Fruit fly (Drosophila melanogaster) whole organism, embryonic: ENCODE data around the gene Sgp.

Experiments
- ATbp ChIP-seq: fragments of 200-800 bp; sonication (Bioruptor generic); optimal IDR thresholded peaks from 2 replicates; lab custom pipeline; 2017; ENCODE audit warnings: missing biosample characterization, mild to moderate bottlenecking, missing genetic modification characterization, missing genetic modification reagents
- Abd-B ChIP-seq: fragments of 200-800 bp; sonication (Bioruptor generic); optimal IDR thresholded peaks from 2 replicates; lab custom pipeline; 2018; ENCODE audit warnings: missing biosample characterization, mild to moderate bottlenecking, missing genetic modification characterization, moderate library complexity
- Adf1 ChIP-seq: fragments of 200-800 bp; sonication (Bioruptor generic); IDR thresholded peaks from 2 replicates; pipeline ENCODE4 v1.3.6; 2022; ENCODE audit warnings: missing biosample characterization, missing genetic modification characterization
- Atf3 ChIP-seq: fragments of 200-800 bp; sonication (Bioruptor generic); optimal IDR thresholded peaks from 3 replicates; lab custom pipeline; 2016; ENCODE audit warnings: missing biosample characterization, missing genetic modification characterization
- CG10431 ChIP-seq: fragments of 200-800 bp; sonication (Bioruptor generic); optimal IDR thresholded peaks from 3 replicates; lab custom pipeline; 2018; ENCODE audit warnings: missing biosample characterization, mild to moderate bottlenecking, missing genetic modification characterization
- CG13894 ChIP-seq: fragments of 200-800 bp; sonication (Bioruptor generic); optimal IDR thresholded peaks from 3 replicates; lab custom pipeline; 2018; ENCODE audit warnings: missing biosample characterization, mild to moderate bottlenecking, missing genetic modification characterization, moderate library complexity
- CG14441 ChIP-seq: fragments of 200-800 bp; sonication (Bioruptor generic); IDR thresholded peaks from 2 replicates; pipeline ENCODE4 v1.3.6; 2022; ENCODE audit warnings: missing biosample characterization, missing genetic modification characterization
- CG14710 ChIP-seq: fragments of 200-800 bp; sonication (Bioruptor generic); optimal IDR thresholded peaks from 3 replicates; lab custom pipeline; 2019; ENCODE audit warnings: missing biosample characterization, mild to moderate bottlenecking, missing genetic modification characterization, moderate library complexity
- CG14860 ChIP-seq: fragments of 200-800 bp; sonication (Bioruptor generic); IDR thresholded peaks from 3 replicates; pipeline ENCODE4 v1.3.6; 2022; ENCODE audit warnings: missing biosample characterization, missing genetic modification characterization; ENCODE audit not compliant: partially characterized antibody
- CG17612 ChIP-seq: fragments of 200-800 bp; sonication (Bioruptor generic); IDR thresholded peaks from 2 replicates; pipeline ENCODE4 v1.3.6; 2022; ENCODE audit warnings: missing biosample characterization, missing genetic modification characterization
- CG18476 ChIP-seq: fragments of 200-800 bp; sonication (Bioruptor generic); optimal IDR thresholded peaks from 2 replicates; lab custom pipeline; 2016; ENCODE audit warnings: missing biosample characterization, mild to moderate bottlenecking, missing genetic modification characterization
- CG30431 ChIP-seq: fragments of 200-800 bp; sonication (Bioruptor generic); optimal IDR thresholded peaks from 2 replicates; lab custom pipeline; 2017; ENCODE audit warnings: missing biosample characterization, missing genetic modification characterization
- CG32532 ChIP-seq: fragments of 200-800 bp; sonication (Bioruptor generic); IDR thresholded peaks from 2 replicates; pipeline ENCODE4 v1.3.6; 2022; ENCODE audit warnings: missing biosample characterization, missing genetic modification characterization
- CG33213 ChIP-seq: fragments of 200-800 bp; sonication (Bioruptor generic); optimal IDR thresholded peaks from 3 replicates; lab custom pipeline; 2016; ENCODE audit warnings: missing biosample characterization, missing genetic modification characterization
- CG34422 ChIP-seq: fragments of 200-800 bp; sonication (Bioruptor generic); IDR thresholded peaks from 3 replicates; pipeline ENCODE4 v1.3.6; 2022; ENCODE audit warnings: missing biosample characterization, missing genetic modification characterization
- CG7745 ChIP-seq: fragments of 200-800 bp; sonication (Bioruptor generic); optimal IDR thresholded peaks from 2 replicates; lab custom pipeline; 2018; ENCODE audit warnings: missing biosample characterization, mild to moderate bottlenecking, missing genetic modification characterization, moderate library complexity
- CG9817 ChIP-seq: fragments of 200-800 bp; sonication (Bioruptor generic); optimal IDR thresholded peaks from 2 replicates; lab custom pipeline; 2018; ENCODE audit warnings: missing biosample characterization, mild to moderate bottlenecking, missing genetic modification characterization, moderate library complexity
- D ChIP-seq, 2 experiments: fragments of 200-800 bp in 1 of 2; fragments of >200 bp in 1 of 2; sonication (Bioruptor generic) in 1 of 2; optimal IDR thresholded peaks; 2 replicates in 1 of 2; 3 replicates in 1 of 2; lab custom pipeline; 2017; ENCODE audit warnings: mild to moderate bottlenecking in 1 of 2, missing biosample characterization in 1 of 2, missing genetic modification characterization in 1 of 2, missing genetic modification reagents in 1 of 2
- D19A ChIP-seq: fragments of 200-800 bp; optimal IDR thresholded peaks from 3 replicates; lab custom pipeline; 2019; ENCODE audit warnings: missing biosample characterization, mild to moderate bottlenecking, missing genetic modification characterization, moderate library complexity
- D19B ChIP-seq: fragments of 200-800 bp; sonication (Bioruptor generic); optimal IDR thresholded peaks from 2 replicates; lab custom pipeline; 2017; ENCODE audit warnings: missing biosample characterization, mild to moderate bottlenecking, missing genetic modification characterization
- GATAe ChIP-seq: fragments of 200-800 bp; sonication (Bioruptor generic); conservative IDR thresholded peaks from 2 replicates; pipeline ENCODE4 v1.3.6; 2022; ENCODE audit warnings: missing biosample characterization, missing genetic modification characterization
- Hr3 ChIP-seq: fragments of 200-800 bp; sonication (Bioruptor generic); optimal IDR thresholded peaks from 3 replicates; lab custom pipeline; 2016; ENCODE audit warnings: missing biosample characterization, missing genetic modification characterization
- Hr51 ChIP-seq, 2 experiments: fragments of 200-800 bp; sonication (Bioruptor generic); optimal IDR thresholded peaks; 2 replicates in 1 of 2; 3 replicates in 1 of 2; lab custom pipeline; 2016 to 2018; ENCODE audit warnings: missing biosample characterization in 2 of 2, missing genetic modification characterization in 2 of 2, mild to moderate bottlenecking in 1 of 2, moderate library complexity in 1 of 2
- Jarid2 ChIP-seq: fragments of 200-800 bp; sonication (Bioruptor generic); optimal IDR thresholded peaks from 3 replicates; lab custom pipeline; 2017; ENCODE audit warnings: mild to moderate bottlenecking, missing biosample characterization, missing genetic modification reagents, missing genetic modification characterization
- Lpt ChIP-seq: fragments of >200 bp; optimal IDR thresholded peaks from 2 replicates; lab custom pipeline; 2018; ENCODE audit warnings: missing biosample characterization, missing genetic modification characterization
- Six4 ChIP-seq: fragments of 200-800 bp; sonication (Bioruptor generic); optimal IDR thresholded peaks from 2 replicates; lab custom pipeline; 2016; ENCODE audit warnings: missing biosample characterization, missing genetic modification characterization
- Sox100B ChIP-seq: fragments of 200-800 bp; sonication (Bioruptor generic); optimal IDR thresholded peaks from 3 replicates; lab custom pipeline; 2018; ENCODE audit warnings: missing biosample characterization, mild to moderate bottlenecking, missing genetic modification characterization
- Sry-δ ChIP-seq: fragments of 200-800 bp; sonication (Bioruptor generic); optimal IDR thresholded peaks from 2 replicates; lab custom pipeline; 2016; ENCODE audit warnings: missing biosample characterization, missing genetic modification characterization
- YL-1 ChIP-seq: fragments of 200-800 bp; sonication (Bioruptor generic); optimal IDR thresholded peaks from 3 replicates; lab custom pipeline; 2017; ENCODE audit warnings: missing biosample characterization, mild to moderate bottlenecking, missing genetic modification characterization
- bab2 ChIP-seq: fragments of 200-800 bp; sonication (Bioruptor generic); optimal IDR thresholded peaks from 2 replicates; lab custom pipeline; 2016; ENCODE audit warnings: missing biosample characterization, missing genetic modification characterization
- bsh ChIP-seq, 2 experiments: fragments of 200-800 bp; sonication (Bioruptor generic); optimal IDR thresholded peaks; 2 replicates each; lab custom pipeline; 2017 to 2018; ENCODE audit warnings: mild to moderate bottlenecking in 2 of 2, missing biosample characterization in 2 of 2, missing genetic modification characterization in 2 of 2, moderate library complexity in 1 of 2
- cas ChIP-seq: fragments of 200-800 bp; sonication (Bioruptor generic); IDR thresholded peaks from 2 replicates; pipeline ENCODE4 v1.3.6; 2022; ENCODE audit warnings: missing biosample characterization, missing genetic modification characterization
- chinmo ChIP-seq: fragments of 200-800 bp; sonication (Bioruptor generic); IDR thresholded peaks from 4 replicates; pipeline ENCODE4 v1.3.6; 2022; ENCODE audit warnings: missing biosample characterization, missing genetic modification characterization; ENCODE audit not compliant: partially characterized antibody
- crol ChIP-seq: fragments of 200-800 bp; sonication (Bioruptor generic); IDR thresholded peaks from 2 replicates; pipeline ENCODE4 v1.3.6; 2022; ENCODE audit warnings: missing biosample characterization, missing genetic modification characterization
- exex ChIP-seq: fragments of 200-800 bp; sonication (Bioruptor generic); optimal IDR thresholded peaks from 4 replicates; lab custom pipeline; 2018; ENCODE audit warnings: missing biosample characterization, mild to moderate bottlenecking, missing genetic modification characterization, moderate library complexity
- eyg ChIP-seq: fragments of 200-800 bp; sonication (Bioruptor generic); optimal IDR thresholded peaks from 3 replicates; lab custom pipeline; 2016; ENCODE audit warnings: missing biosample characterization, missing genetic modification characterization
- fru ChIP-seq: fragments of >200 bp; optimal IDR thresholded peaks from 2 replicates; lab custom pipeline; 2017
- gro ChIP-seq: fragments of 200-800 bp; sonication (Bioruptor generic); optimal IDR thresholded peaks from 2 replicates; lab custom pipeline; 2016; ENCODE audit warnings: missing biosample characterization, missing genetic modification characterization
- hth ChIP-seq: fragments of >200 bp; optimal IDR thresholded peaks from 2 replicates; lab custom pipeline; 2017; ENCODE audit warnings: inconsistent platforms
- jumu ChIP-seq: fragments of 200-800 bp; sonication (Bioruptor generic); optimal IDR thresholded peaks from 3 replicates; lab custom pipeline; 2016; ENCODE audit warnings: missing biosample characterization, missing genetic modification characterization
- pb ChIP-seq: fragments of 200-800 bp; sonication (Bioruptor generic); optimal IDR thresholded peaks from 3 replicates; lab custom pipeline; 2016; ENCODE audit warnings: missing biosample characterization, missing genetic modification characterization
- prd ChIP-seq, 3 experiments: fragments of >200 bp in 2 of 3; fragments of 200-800 bp in 1 of 3; sonication (Bioruptor generic) in 1 of 3; optimal IDR thresholded peaks in 2 of 3; IDR thresholded peaks in 1 of 3; 2 replicates in 2 of 3; 3 replicates in 1 of 3; pipeline versions ENCODE4 v1.3.6 to Lab custom; 2017 to 2022; ENCODE audit warnings: missing biosample characterization in 1 of 3, missing genetic modification characterization in 1 of 3
- salm ChIP-seq: fragments of 200-800 bp; sonication (Bioruptor generic); optimal IDR thresholded peaks from 2 replicates; lab custom pipeline; 2018; ENCODE audit warnings: missing biosample characterization, mild to moderate bottlenecking, missing genetic modification characterization
- schlank ChIP-seq: fragments of 200-800 bp; sonication (Bioruptor generic); optimal IDR thresholded peaks from 2 replicates; lab custom pipeline; 2018; ENCODE audit warnings: missing biosample characterization, mild to moderate bottlenecking, missing genetic modification characterization
- slbo ChIP-seq: fragments of 200-800 bp; sonication (Bioruptor generic); IDR thresholded peaks from 2 replicates; pipeline ENCODE4 v1.3.6; 2022; ENCODE audit warnings: missing biosample characterization, missing genetic modification characterization
- sna ChIP-seq: fragments of 200-800 bp; sonication (Bioruptor generic); IDR thresholded peaks from 2 replicates; pipeline ENCODE4 v1.3.6; 2022; ENCODE audit warnings: missing biosample characterization, missing genetic modification characterization; ENCODE audit not compliant: partially characterized antibody
- sug ChIP-seq: fragments of 200-800 bp; optimal IDR thresholded peaks from 2 replicates; lab custom pipeline; 2019; ENCODE audit warnings: missing biosample characterization, mild to moderate bottlenecking, missing genetic modification characterization, moderate library complexity
- tap ChIP-seq: fragments of 200-800 bp; optimal IDR thresholded peaks from 3 replicates; lab custom pipeline; 2019; ENCODE audit warnings: missing biosample characterization, mild to moderate bottlenecking, missing genetic modification characterization, moderate library complexity
- tup ChIP-seq: fragments of 200-800 bp; sonication (Bioruptor generic); optimal IDR thresholded peaks from 2 replicates; lab custom pipeline; 2016; ENCODE audit warnings: missing biosample characterization, mild to moderate bottlenecking, missing genetic modification characterization, moderate library complexity
- wor ChIP-seq: fragments of 200-800 bp; sonication (Bioruptor generic); IDR thresholded peaks from 2 replicates; pipeline ENCODE4 v1.3.6; 2022; ENCODE audit warnings: missing biosample characterization, missing genetic modification characterization

Gene Sgp

dm6 chr2L:8552472-8552871 is 33.0 kb downstream of the Sgp start (continued):
- TF ChIP-seq Atf3 (GFP tag; lab: Kevin White, UChicago) (no peak), CG7745 (no peak), Adf1 (GFP tag; lab: Robert Waterston, UW) (no peak), salm (tag; lab: Kevin White, UChicago) (no peak), bab2 (GFP tag; lab: Kevin White, UChicago) (no peak), jumu (no peak), gro (no peak), Abd-B (GFP tag; lab: Kevin White, UChicago) (no peak), sug (tag; lab: Kevin White, UChicago) (no peak), fru (lab: Kevin White, UChicago) (no peak), exex (tag; lab: Kevin White, UChicago) (no peak), ATbp (no peak), CG33213 (no peak), tap (no peak), chinmo (no peak), eyg (GFP tag; lab: Kevin White, UChicago) (no peak), D19B (GFP tag; lab: Kevin White, UChicago) (no peak), crol (no peak), Six4 (GFP tag; lab: Kevin White, UChicago) (peak; percentile 40), CG34422 (GFP tag; lab: Robert Waterston, UW) (0 out of 3 replicates have a peak, but pooled peaks have one; percentile 25), CG32532 (GFP tag; lab: Robert Waterston, UW) (no peak), CG10431 (GFP tag; lab: Kevin White, UChicago) (no peak), Hr3 (peak; percentile 10), Sry-δ (no peak), cas (no peak), tup (GFP tag; lab: Kevin White, UChicago) (no peak), CG30431 (peak; percentile 16), Jarid2 (GFP tag; lab: Kevin White, UChicago) (no peak), GATAe (GFP tag; lab: Robert Waterston, UW) (no peak), Sox100B (peak; percentile 9), CG18476 (GFP tag; lab: Kevin White, UChicago) (no peak), bsh (GFP tag; optimal IDR thresholded peaks at IDR 0.05; lab: Kevin White, UChicago) (peak in 1 of 2 experiments; percentile 75), prd (optimal IDR thresholded peaks at IDR 0.05; lab: Kevin White, UChicago) (no peak), prd (GFP tag; IDR thresholded peaks at IDR 0.05; lab: Robert Waterston, UW) (peak; percentile 66; the same call in 2 of the 3 replicates), CG9817 (no peak), schlank (no peak), CG13894 (tag; lab: Kevin White, UChicago) (no peak), D19A (tag; lab: Kevin White, UChicago) (peak; percentile 26), D (optimal IDR thresholded peaks at IDR 0.05; lab: Kevin White, UChicago) (no peak), D (GFP tag; optimal IDR thresholded peaks at IDR 0.05; lab: Kevin White, UChicago) (peak; percentile 32), sna (GFP tag; lab: Robert Waterston, UW) (no peak), CG14710 (tag; lab: Kevin White, UChicago) (peak; percentile 17), hth (no peak), wor (GFP tag; lab: Robert Waterston, UW) (no peak), CG14441 (GFP tag; lab: Robert Waterston, UW) (no peak), Lpt (GFP tag; lab: Kevin White, UChicago) (no peak), slbo (GFP tag; lab: Robert Waterston, UW) (0 out of 2 replicates have a peak, but pooled peaks have one; percentile 38), YL-1 (GFP tag; lab: Kevin White, UChicago) (no peak), Hr51 (GFP tag; optimal IDR thresholded peaks at IDR 0.05; lab: Kevin White, UChicago) (peak in 1 of 2 experiments; percentile 37), CG14860 (no peak), pb (GFP tag; lab: Kevin White, UChicago) (no peak), CG17612 (GFP tag; lab: Robert Waterston, UW) (no peak)
